Fruit fly (Drosophila melanogaster) whole organism, embryonic: ENCODE results near the gene CG8319.
A peak's percentile ranks its signal among the peaks of the same experiment; 100 is the strongest.

ENCODE experiments used
- CG10321 ChIP-seq: fragments of 200-800 bp; sonication (Bioruptor generic); IDR thresholded peaks from 2 replicates; pipeline ENCODE4 v1.3.6; 2022; ENCODE audit warnings: missing biosample characterization, missing genetic modification characterization
- CG10543 ChIP-seq: fragments of 200-800 bp; sonication (Bioruptor generic); optimal IDR thresholded peaks from 3 replicates; lab custom pipeline; 2017; ENCODE audit warnings: missing biosample characterization, mild to moderate bottlenecking, missing genetic modification characterization, moderate library complexity
- CG10979 ChIP-seq: fragments of 200-800 bp; sonication (Bioruptor generic); optimal IDR thresholded peaks from 2 replicates; lab custom pipeline; 2018; ENCODE audit warnings: missing biosample characterization, mild to moderate bottlenecking, missing genetic modification characterization, moderate library complexity
- CG11085 ChIP-seq: fragments of 200-800 bp; sonication (Bioruptor generic); IDR thresholded peaks from 2 replicates; pipeline ENCODE4 v1.3.6; 2022; ENCODE audit warnings: missing biosample characterization, missing genetic modification characterization
- CG11456 ChIP-seq: fragments of 200-800 bp; sonication (Bioruptor generic); IDR thresholded peaks from 3 replicates; pipeline ENCODE4 v1.3.6; 2022; ENCODE audit warnings: missing biosample characterization, missing genetic modification characterization
- CG13287 ChIP-seq: fragments of 200-800 bp; sonication (Bioruptor generic); IDR thresholded peaks from 2 replicates; pipeline ENCODE4 v1.3.6; 2022; ENCODE audit warnings: missing biosample characterization, missing genetic modification characterization; ENCODE audit not compliant: partially characterized antibody
- CG1529 ChIP-seq: fragments of 200-800 bp; sonication (Bioruptor generic); optimal IDR thresholded peaks from 3 replicates; lab custom pipeline; 2018; ENCODE audit warnings: missing biosample characterization, missing genetic modification characterization
- CG1602 ChIP-seq: fragments of 200-800 bp; sonication (Bioruptor generic); optimal IDR thresholded peaks from 3 replicates; lab custom pipeline; 2016; ENCODE audit warnings: missing biosample characterization, missing genetic modification characterization
- CG16779 ChIP-seq: fragments of 200-800 bp; sonication (Bioruptor generic); IDR thresholded peaks from 2 replicates; pipeline ENCODE4 v1.3.6; 2022; ENCODE audit warnings: missing biosample characterization, missing genetic modification characterization
- CG16815 ChIP-seq: fragments of 200-800 bp; sonication (Bioruptor generic); optimal IDR thresholded peaks from 3 replicates; lab custom pipeline; 2017; ENCODE audit warnings: missing biosample characterization, mild to moderate bottlenecking, missing genetic modification characterization
- CG17361 ChIP-seq: fragments of 200-800 bp; sonication (Bioruptor generic); IDR thresholded peaks from 3 replicates; pipeline ENCODE4 v1.3.6; 2022; ENCODE audit warnings: missing biosample characterization, missing genetic modification characterization
- CG17802 ChIP-seq: fragments of 200-800 bp; sonication (Bioruptor generic); optimal IDR thresholded peaks from 2 replicates; lab custom pipeline; 2018; ENCODE audit warnings: missing biosample characterization, mild to moderate bottlenecking, missing genetic modification characterization, moderate library complexity
- CG17829 ChIP-seq: fragments of 200-800 bp; optimal IDR thresholded peaks from 2 replicates; lab custom pipeline; 2019; ENCODE audit warnings: missing biosample characterization, mild to moderate bottlenecking, missing genetic modification characterization, moderate library complexity
- CG18262 ChIP-seq: fragments of 200-800 bp; optimal IDR thresholded peaks from 3 replicates; lab custom pipeline; 2019; ENCODE audit warnings: missing biosample characterization, mild to moderate bottlenecking, missing genetic modification characterization, moderate library complexity
- CG2889 ChIP-seq: fragments of 200-800 bp; sonication (Bioruptor generic); IDR thresholded peaks from 3 replicates; pipeline ENCODE4 v1.3.6; 2022; ENCODE audit warnings: missing biosample characterization, missing genetic modification characterization
- CG30020 ChIP-seq: fragments of 200-800 bp; optimal IDR thresholded peaks from 2 replicates; lab custom pipeline; 2019; ENCODE audit warnings: missing biosample characterization, mild to moderate bottlenecking, missing genetic modification characterization, moderate library complexity
- CG3065 ChIP-seq: fragments of 200-800 bp; sonication (Bioruptor generic); optimal IDR thresholded peaks from 2 replicates; lab custom pipeline; 2016; ENCODE audit warnings: missing biosample characterization, missing genetic modification characterization
- CG4360 ChIP-seq: fragments of 200-800 bp; sonication (Bioruptor generic); IDR thresholded peaks from 2 replicates; pipeline ENCODE4 v1.3.6; 2022; ENCODE audit warnings: missing biosample characterization, missing genetic modification characterization
- CG43689 ChIP-seq: fragments of 200-800 bp; sonication (Bioruptor generic); IDR thresholded peaks from 2 replicates; pipeline ENCODE4 v1.3.6; 2022; ENCODE audit warnings: missing biosample characterization, missing genetic modification characterization
- CG4854 ChIP-seq: fragments of 200-800 bp; sonication (Bioruptor generic); optimal IDR thresholded peaks from 2 replicates; lab custom pipeline; 2016; ENCODE audit warnings: missing biosample characterization, missing genetic modification characterization, inconsistent platforms
- CG5245 ChIP-seq: fragments of 200-800 bp; sonication (Bioruptor generic); optimal IDR thresholded peaks from 3 replicates; lab custom pipeline; 2016; ENCODE audit warnings: missing biosample characterization, missing genetic modification characterization
- CG7786 ChIP-seq: fragments of 200-800 bp; sonication (Bioruptor generic); optimal IDR thresholded peaks from 2 replicates; lab custom pipeline; 2016; ENCODE audit warnings: missing biosample characterization, missing genetic modification characterization
- CG7987 ChIP-seq: fragments of 200-800 bp; sonication (Bioruptor generic); optimal IDR thresholded peaks from 2 replicates; lab custom pipeline; 2018; ENCODE audit warnings: missing biosample characterization, mild to moderate bottlenecking, missing genetic modification characterization, moderate library complexity
- CG9817 ChIP-seq: fragments of 200-800 bp; sonication (Bioruptor generic); optimal IDR thresholded peaks from 2 replicates; lab custom pipeline; 2018; ENCODE audit warnings: missing biosample characterization, mild to moderate bottlenecking, missing genetic modification characterization, moderate library complexity
- Dip3 ChIP-seq: fragments of 200-800 bp; sonication (Bioruptor generic); optimal IDR thresholded peaks from 3 replicates; lab custom pipeline; 2016; ENCODE audit warnings: missing biosample characterization, missing genetic modification characterization
- Dp ChIP-seq: fragments of 200-800 bp; sonication (Bioruptor generic); optimal IDR thresholded peaks from 2 replicates; lab custom pipeline; 2018; ENCODE audit warnings: missing biosample characterization, mild to moderate bottlenecking, missing genetic modification characterization, moderate library complexity
- HmgD ChIP-seq: fragments of 200-800 bp; sonication (Bioruptor generic); optimal IDR thresholded peaks from 3 replicates; lab custom pipeline; 2016; ENCODE audit warnings: missing biosample characterization, missing genetic modification characterization
- Jarid2 ChIP-seq: fragments of 200-800 bp; sonication (Bioruptor generic); optimal IDR thresholded peaks from 3 replicates; lab custom pipeline; 2017; ENCODE audit warnings: mild to moderate bottlenecking, missing biosample characterization, missing genetic modification reagents, missing genetic modification characterization
- MBD-R2 ChIP-seq: fragments of 200-800 bp; sonication (Bioruptor generic); IDR thresholded peaks from 2 replicates; pipeline ENCODE4 v1.3.6; 2022; ENCODE audit warnings: missing biosample characterization, missing genetic modification characterization
- MESR4 ChIP-seq: fragments of 200-800 bp; sonication (Bioruptor generic); optimal IDR thresholded peaks from 2 replicates; lab custom pipeline; 2018; ENCODE audit warnings: missing biosample characterization, mild to moderate bottlenecking, missing genetic modification characterization, moderate library complexity
- MTF-1 ChIP-seq: fragments of 200-800 bp; sonication (Bioruptor generic); optimal IDR thresholded peaks from 2 replicates; lab custom pipeline; 2018; ENCODE audit warnings: missing biosample characterization, mild to moderate bottlenecking, missing genetic modification characterization, borderline replicate concordance
- NFAT ChIP-seq: fragments of 200-800 bp; sonication (Bioruptor generic); IDR thresholded peaks from 2 replicates; pipeline ENCODE4 v1.3.6; 2022; ENCODE audit warnings: missing biosample characterization, missing genetic modification characterization
- Sox100B ChIP-seq: fragments of 200-800 bp; sonication (Bioruptor generic); optimal IDR thresholded peaks from 3 replicates; lab custom pipeline; 2018; ENCODE audit warnings: missing biosample characterization, mild to moderate bottlenecking, missing genetic modification characterization
- YL-1 ChIP-seq: fragments of 200-800 bp; sonication (Bioruptor generic); optimal IDR thresholded peaks from 3 replicates; lab custom pipeline; 2017; ENCODE audit warnings: missing biosample characterization, mild to moderate bottlenecking, missing genetic modification characterization
- bigmax ChIP-seq: fragments of 200-800 bp; sonication (Bioruptor generic); optimal IDR thresholded peaks from 2 replicates; lab custom pipeline; 2018; ENCODE audit warnings: missing biosample characterization, mild to moderate bottlenecking, missing genetic modification characterization
- cg ChIP-seq: fragments of 200-800 bp; sonication (Bioruptor generic); optimal IDR thresholded peaks from 3 replicates; lab custom pipeline; 2019; ENCODE audit warnings: missing biosample characterization, mild to moderate bottlenecking, missing genetic modification characterization, moderate library complexity
- chn ChIP-seq: fragments of 200-800 bp; sonication (Bioruptor generic); optimal IDR thresholded peaks from 2 replicates; lab custom pipeline; 2016; ENCODE audit warnings: missing biosample characterization, missing genetic modification characterization
- dmrt11E ChIP-seq: fragments of 200-800 bp; sonication (Bioruptor generic); optimal IDR thresholded peaks from 3 replicates; lab custom pipeline; 2018; ENCODE audit warnings: missing biosample characterization, mild to moderate bottlenecking, missing genetic modification characterization, moderate library complexity
- dmrt99B ChIP-seq: fragments of 200-800 bp; sonication (Bioruptor generic); optimal IDR thresholded peaks from 2 replicates; lab custom pipeline; 2018; ENCODE audit warnings: missing biosample characterization, mild to moderate bottlenecking, missing genetic modification characterization, moderate library complexity
- ewg ChIP-seq: fragments of 200-800 bp; sonication (Bioruptor generic); optimal IDR thresholded peaks from 3 replicates; lab custom pipeline; 2017; ENCODE audit warnings: mild to moderate bottlenecking, missing biosample characterization, missing genetic modification reagents, missing genetic modification characterization
- grn ChIP-seq: fragments of 200-800 bp; sonication (Bioruptor generic); optimal IDR thresholded peaks from 3 replicates; lab custom pipeline; 2017; ENCODE audit warnings: missing biosample characterization, missing genetic modification characterization
- hth ChIP-seq: fragments of >200 bp; optimal IDR thresholded peaks from 2 replicates; lab custom pipeline; 2017; ENCODE audit warnings: inconsistent platforms
- jing ChIP-seq: fragments of 200-800 bp; sonication (Bioruptor generic); optimal IDR thresholded peaks from 2 replicates; lab custom pipeline; 2018; ENCODE audit warnings: missing biosample characterization, mild to moderate bottlenecking, missing genetic modification characterization
- kay ChIP-seq: fragments of 200-800 bp; sonication (Bioruptor generic); optimal IDR thresholded peaks from 2 replicates; lab custom pipeline; 2016; ENCODE audit warnings: missing biosample characterization, missing genetic modification characterization
- oc ChIP-seq: fragments of 200-800 bp; sonication (Bioruptor generic); optimal IDR thresholded peaks from 2 replicates; lab custom pipeline; 2018; ENCODE audit warnings: missing biosample characterization, mild to moderate bottlenecking, missing genetic modification characterization, moderate library complexity
- p53 ChIP-seq: fragments of 200-800 bp; sonication (Bioruptor generic); optimal IDR thresholded peaks from 2 replicates; lab custom pipeline; 2016; ENCODE audit warnings: missing biosample characterization, missing genetic modification characterization
- ro ChIP-seq: fragments of 200-800 bp; sonication (Bioruptor generic); IDR thresholded peaks from 2 replicates; pipeline ENCODE4 v1.3.6; 2022; ENCODE audit warnings: missing biosample characterization, missing genetic modification characterization
- tgo ChIP-seq: fragments of 200-800 bp; sonication (Bioruptor generic); IDR thresholded peaks from 3 replicates; pipeline ENCODE4 v1.3.6; 2022; ENCODE audit warnings: missing biosample characterization, missing genetic modification characterization
- vvl ChIP-seq: fragments of 200-800 bp; sonication (Bioruptor generic); IDR thresholded peaks from 2 replicates; pipeline ENCODE4 v1.3.6; 2022; ENCODE audit warnings: missing biosample characterization, missing genetic modification characterization
- wek ChIP-seq: fragments of 200-800 bp; sonication (Bioruptor generic); optimal IDR thresholded peaks from 3 replicates; lab custom pipeline; 2018; ENCODE audit warnings: missing biosample characterization, mild to moderate bottlenecking, missing genetic modification characterization, moderate library complexity
- zen ChIP-seq: fragments of 200-800 bp; sonication (Bioruptor generic); optimal IDR thresholded peaks from 3 replicates; lab custom pipeline; 2018; ENCODE audit warnings: missing biosample characterization, mild to moderate bottlenecking, missing genetic modification characterization, moderate library complexity

CG8319 gene

dm6 chr3R:9590952-9591532 lies 36.1 kb upstream of the CG8319 start, which contains the start of the genes bocks and CG8312 (continued):
- TF ChIP-seq dmrt99B (tag; lab: Kevin White, UChicago) (no peak), CG10979 (tag; lab: Kevin White, UChicago) (peak; percentile 4), grn (GFP tag; lab: Kevin White, UChicago) (peak; percentile 5), CG4854 (GFP tag; lab: Kevin White, UChicago) (peak; percentile 3), MTF-1 (GFP tag; lab: Kevin White, UChicago) (no peak), ewg (GFP tag; lab: Kevin White, UChicago) (peak; percentile 80), p53 (GFP tag; lab: Kevin White, UChicago) (no peak), tgo (no peak), CG43689 (GFP tag; lab: Robert Waterston, UW) (no peak), CG18262 (peak; percentile 19), cg (GFP tag; lab: Kevin White, UChicago) (no peak), CG9817 (peak; percentile 29), Dp (GFP tag; lab: Kevin White, UChicago) (peak; percentile 67), CG30020 (tag; lab: Kevin White, UChicago) (peak; percentile 45), CG17829 (tag; lab: Kevin White, UChicago) (peak; percentile 63), MBD-R2 (no peak), zen (tag; lab: Kevin White, UChicago) (peak; percentile 26), bigmax (GFP tag; lab: Kevin White, UChicago) (no peak), CG11456 (no peak), CG16815 (GFP tag; lab: Kevin White, UChicago) (no peak), chn (GFP tag; lab: Kevin White, UChicago) (peak; percentile 63), NFAT (no peak), CG4360 (GFP tag; lab: Robert Waterston, UW) (no peak), vvl (GFP tag; lab: Robert Waterston, UW) (no peak), CG17361 (GFP tag; lab: Robert Waterston, UW) (no peak), CG10321 (GFP tag; lab: Robert Waterston, UW) (no peak), Dip3 (peak; percentile 45), CG2889 (GFP tag; lab: Robert Waterston, UW) (no peak), Sox100B (GFP tag; lab: Kevin White, UChicago) (no peak), CG1529 (GFP tag; lab: Kevin White, UChicago) (no peak), oc (no peak), dmrt11E (tag; lab: Kevin White, UChicago) (peak; percentile 16), CG10543 (peak; percentile 67), YL-1 (GFP tag; lab: Kevin White, UChicago) (peak; percentile 70), ro (GFP tag; lab: Robert Waterston, UW) (no peak), HmgD (GFP tag; lab: Kevin White, UChicago) (peak; percentile 78), CG3065 (no peak), CG11085 (GFP tag; lab: Robert Waterston, UW) (no peak), kay (peak; percentile 54), CG17802 (tag; lab: Kevin White, UChicago) (no peak), Jarid2 (GFP tag; lab: Kevin White, UChicago) (peak; percentile 91), wek (no peak), MESR4 (GFP tag; lab: Kevin White, UChicago) (peak; percentile 64), CG7786 (GFP tag; lab: Kevin White, UChicago) (peak; percentile 48), hth (lab: Kevin White, UChicago) (no peak), CG16779 (GFP tag; lab: Robert Waterston, UW) (no peak), CG5245 (GFP tag; lab: Kevin White, UChicago) (no peak), CG1602 (GFP tag; lab: Kevin White, UChicago) (peak; percentile 31), CG7987 (peak; percentile 8), jing (GFP tag; lab: Kevin White, UChicago) (no peak), CG13287 (GFP tag; lab: Robert Waterston, UW) (no peak)
